Worm (Caenorhabditis elegans) whole organism, L4/young adult: Measurements from ENCODE around the gene F35E8.1.
A peak's percentile ranks its signal among the peaks of the same experiment; 100 is the strongest.

Source experiments
- W03F9.2 ChIP-seq: fragments of 150-350 bp; optimal IDR thresholded peaks from 2 replicates; lab custom pipeline; 2014; ENCODE audit warnings: missing biosample characterization, missing genetic modification characterization
- dao-5 ChIP-seq: sonication (generic microtip); optimal IDR thresholded peaks from 2 replicates; lab custom pipeline; 2016; ENCODE audit warnings: missing genotype, missing genetic modification characterization, moderate library complexity, missing compliant biosample characterization
- him-1 ChIP-seq: sonication (generic microtip); optimal IDR thresholded peaks from 2 replicates; lab custom pipeline; 2016; ENCODE audit warnings: missing genotype, missing genetic modification reagents, missing genetic modification characterization, missing compliant biosample characterization

Gene F35E8.1

ce11 chrV:15887708-15888295, 17.6 kb downstream of the F35E8.1 start:
- TF ChIP-seq dao-5 (tag; lab: Kevin White, UChicago): no peak

DNA sequence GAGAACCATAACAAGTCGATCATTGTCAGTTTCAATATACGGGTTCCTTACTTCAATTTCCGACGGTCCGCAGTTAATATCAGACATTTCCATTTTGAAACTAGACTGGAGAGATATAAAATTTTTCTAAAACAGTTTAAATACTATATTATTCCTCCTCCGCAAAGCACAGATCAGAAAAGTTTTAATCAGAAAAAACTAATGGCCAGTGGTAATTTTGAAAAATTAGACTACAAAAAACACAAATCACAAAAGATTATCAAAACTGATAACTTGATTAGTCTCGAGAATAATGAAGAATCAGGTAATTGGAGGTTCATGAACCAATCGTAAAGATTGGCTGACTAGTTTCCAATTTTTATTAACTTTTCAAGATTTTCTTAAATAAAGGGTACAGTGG, 19.5 kb downstream of the F35E8.1 start, which contains the start of gene T06C12.9:
Gene T06C12.9, minus strand, starts transcription at position 101 of the 400 bp plus-strand sequence.
- TF ChIP-seq W03F9.2 (tag; lab: Kevin White, UChicago): no peak

DNA sequence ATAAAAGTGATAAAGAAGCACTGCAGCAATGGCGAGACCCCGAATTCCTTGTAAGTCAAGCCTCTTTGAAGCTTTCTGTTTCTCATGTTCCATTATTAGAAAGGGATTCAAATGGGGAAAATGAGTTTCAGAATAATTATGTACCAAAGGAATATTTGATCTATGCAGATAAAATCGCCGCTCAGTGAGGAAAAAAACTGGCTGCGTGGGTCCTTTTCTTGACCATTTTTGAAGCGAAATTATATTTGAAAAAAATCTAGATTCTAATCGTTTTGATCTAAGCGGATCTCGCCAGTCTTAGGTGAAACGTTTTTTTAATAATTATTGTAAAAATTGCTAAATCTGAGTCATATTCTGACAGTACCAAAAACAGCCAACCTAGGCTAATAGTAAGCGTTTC, 20.7 kb downstream of the F35E8.1 start, which contains the start of gene oac-42:
Gene oac-42, minus strand, starts transcription at position 101 of the 400 bp plus-strand sequence.
- TF ChIP-seq him-1 (tag; lab: Kevin White, UChicago) (no peak), W03F9.2 (tag; lab: Kevin White, UChicago) (no peak), dao-5 (tag; lab: Kevin White, UChicago) (no peak)

DNA sequence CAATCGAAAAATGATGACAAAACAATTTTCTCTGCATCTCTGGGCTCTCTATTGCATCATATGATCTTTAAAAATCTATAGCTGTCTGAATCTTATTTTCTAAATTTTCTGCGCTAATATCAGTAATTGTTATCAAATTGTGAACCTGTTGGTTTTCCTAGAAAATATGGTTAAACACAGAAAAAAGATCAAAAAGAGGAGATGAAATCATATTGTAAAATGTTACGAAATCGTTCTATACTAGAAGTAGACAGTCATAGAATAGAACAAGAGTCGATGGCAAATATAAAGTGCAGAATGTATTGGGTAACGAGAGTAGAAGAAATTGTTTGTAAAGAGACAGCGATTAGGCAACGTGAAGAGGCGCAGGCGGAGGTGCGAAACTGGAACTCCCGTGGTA, 24.7 kb downstream of the F35E8.1 start:
- TF ChIP-seq dao-5 (tag; lab: Kevin White, UChicago): no peak

- TF ChIP-seq dao-5 (tag; lab: Kevin White, UChicago): no peak
Measured at ce11 chrV:15880033-15880432, 25.4 kb downstream of the F35E8.1 start.

ce11 chrV:15879508-15879907, 25.9 kb downstream of the F35E8.1 start, which contains the start of gene nhr-84:
nhr-84 (minus strand) TSS chrV:15879608.
- no peak for TF ChIP-seq him-1 (tag; lab: Kevin White, UChicago)
- no peak for TF ChIP-seq dao-5 (tag; lab: Kevin White, UChicago)
- TF ChIP-seq W03F9.2 (tag; lab: Kevin White, UChicago): no peak

ce11 chrV:15876308-15876707, 29.1 kb downstream of the F35E8.1 start, which contains the start of gene nhr-102:
nhr-102 (minus strand) TSS chrV:15876408.
- TF ChIP-seq W03F9.2 (tag; lab: Kevin White, UChicago) (no peak), him-1 (tag; lab: Kevin White, UChicago) (no peak), dao-5 (tag; lab: Kevin White, UChicago) (no peak)

- TF ChIP-seq dao-5 (tag; lab: Kevin White, UChicago) (peak; percentile 91), W03F9.2 (tag; lab: Kevin White, UChicago) (peak; percentile 70), him-1 (tag; lab: Kevin White, UChicago) (peak; percentile 57)
Measured at ce11 chrV:15873762-15874161, 31.7 kb downstream of the F35E8.1 start.

ce11 chrV:15872273-15872672, 33.2 kb downstream of the F35E8.1 start, which contains the start of gene str-56:
str-56 (plus strand) TSS chrV:15872573.
- no peak for TF ChIP-seq W03F9.2 (tag; lab: Kevin White, UChicago)
- TF ChIP-seq him-1 (tag; lab: Kevin White, UChicago): no peak
- TF ChIP-seq dao-5 (tag; lab: Kevin White, UChicago): no peak

ce11 chrV:15870356-15870755, 35.1 kb downstream of the F35E8.1 start, which contains the start of gene str-57:
str-57 (plus strand) TSS chrV:15870656.
- no peak for TF ChIP-seq dao-5 (tag; lab: Kevin White, UChicago)
- TF ChIP-seq W03F9.2 (tag; lab: Kevin White, UChicago): no peak
- TF ChIP-seq him-1 (tag; lab: Kevin White, UChicago): no peak

DNA sequence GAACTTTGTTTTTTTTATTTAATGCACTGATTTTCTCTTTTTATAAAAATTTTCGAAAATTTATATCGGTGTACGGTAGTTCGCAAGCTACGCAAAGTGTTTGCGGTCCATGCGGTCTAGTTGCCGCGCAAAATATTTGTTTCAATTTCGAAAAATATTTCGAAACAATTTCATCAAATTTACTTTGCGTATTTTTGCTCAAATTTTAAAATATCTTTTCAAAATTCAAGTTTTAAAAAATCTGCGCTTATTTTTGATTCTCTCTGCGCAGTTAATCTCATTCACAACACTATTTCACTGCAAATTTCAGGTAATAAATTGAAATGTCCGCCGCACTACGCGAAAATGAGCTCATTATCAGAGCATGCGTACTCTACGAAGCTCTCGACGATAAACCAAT, 38.1 kb downstream of the F35E8.1 start, which contains the start of gene fbxa-197:
Gene fbxa-197, plus strand, starts transcription at position 301 of the 400 bp plus-strand sequence.
- TF ChIP-seq him-1 (tag; lab: Kevin White, UChicago) (no peak), W03F9.2 (tag; lab: Kevin White, UChicago) (no peak), dao-5 (tag; lab: Kevin White, UChicago) (no peak)

ce11 chrV:15865839-15866238, 39.6 kb downstream of the F35E8.1 start, which contains the start of gene srh-293:
srh-293 (plus strand) TSS chrV:15866139.
- TF ChIP-seq him-1 (tag; lab: Kevin White, UChicago): no peak
- TF ChIP-seq dao-5 (tag; lab: Kevin White, UChicago): no peak
- TF ChIP-seq W03F9.2 (tag; lab: Kevin White, UChicago): no peak

- TF ChIP-seq W03F9.2 (tag; lab: Kevin White, UChicago): no peak
Measured at ce11 chrV:15863042-15863441, 42.4 kb downstream of the F35E8.1 start, which contains the start of gene srh-299. srh-299 (plus strand) TSS chrV:15863342.

DNA sequence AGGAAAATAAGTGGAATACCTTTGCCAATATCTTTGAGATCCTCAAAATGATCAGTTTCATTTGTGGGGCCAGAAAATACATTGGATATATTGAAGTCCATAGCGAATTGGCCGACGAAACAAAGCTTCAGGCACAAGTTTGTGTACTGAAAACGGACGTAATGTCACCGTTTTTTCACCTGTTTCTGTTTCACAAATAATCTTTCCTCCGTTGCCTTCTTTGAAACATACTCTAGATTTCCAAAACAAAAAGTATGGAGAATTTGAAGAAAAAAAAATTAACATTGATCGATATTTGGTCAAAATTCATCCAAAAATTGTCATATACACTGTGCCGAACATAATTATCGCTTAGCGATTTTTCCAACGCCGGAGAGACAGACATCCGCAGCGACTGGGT, 42.8 kb downstream of the F35E8.1 start, which contains the start of gene srz-12:
Gene srz-12, minus strand, starts transcription at position 101 of the 400 bp plus-strand sequence.
- TF ChIP-seq W03F9.2 (tag; lab: Kevin White, UChicago) (no peak), him-1 (tag; lab: Kevin White, UChicago) (no peak), dao-5 (tag; lab: Kevin White, UChicago) (no peak)
